Fruit fly (Drosophila melanogaster) whole organism, embryonic: Measurements from ENCODE around the gene ssp5.

Experiments used
- ATbp ChIP-seq: fragments of 200-800 bp; sonication (Bioruptor generic); optimal IDR thresholded peaks from 2 replicates; lab custom pipeline; 2017; ENCODE audit warnings: missing biosample characterization, mild to moderate bottlenecking, missing genetic modification characterization, missing genetic modification reagents
- B-H1 ChIP-seq: fragments of 200-800 bp; sonication (Bioruptor generic); IDR thresholded peaks from 3 replicates; pipeline ENCODE4 v1.3.6; 2022; ENCODE audit warnings: missing biosample characterization, missing genetic modification characterization
- C15 ChIP-seq: fragments of 200-800 bp; sonication (Bioruptor generic); IDR thresholded peaks from 3 replicates; pipeline ENCODE4 v1.3.6; 2022; ENCODE audit warnings: missing biosample characterization, missing genetic modification characterization
- CG10209 ChIP-seq: fragments of 200-800 bp; sonication (Bioruptor generic); optimal IDR thresholded peaks from 3 replicates; lab custom pipeline; 2017; ENCODE audit warnings: missing biosample characterization, mild to moderate bottlenecking, missing genetic modification characterization, missing genetic modification reagents
- CG1024 ChIP-seq: fragments of 200-800 bp; sonication (Bioruptor generic); IDR thresholded peaks from 2 replicates; pipeline ENCODE4 v1.3.6; 2022; ENCODE audit warnings: missing biosample characterization, missing genetic modification characterization
- CG10274 ChIP-seq: fragments of 200-800 bp; sonication (Bioruptor generic); optimal IDR thresholded peaks from 3 replicates; lab custom pipeline; 2017; ENCODE audit warnings: missing biosample characterization, mild to moderate bottlenecking, missing genetic modification characterization
- CG10321 ChIP-seq: fragments of 200-800 bp; sonication (Bioruptor generic); IDR thresholded peaks from 2 replicates; pipeline ENCODE4 v1.3.6; 2022; ENCODE audit warnings: missing biosample characterization, missing genetic modification characterization
- CG11560 ChIP-seq: fragments of 200-800 bp; sonication (Bioruptor generic); IDR thresholded peaks from 3 replicates; pipeline ENCODE4 v1.3.6; 2022; ENCODE audit warnings: missing biosample characterization, missing genetic modification characterization
- CG12071 ChIP-seq: fragments of 200-800 bp; sonication (Bioruptor generic); optimal IDR thresholded peaks from 3 replicates; lab custom pipeline; 2018; ENCODE audit warnings: missing biosample characterization, mild to moderate bottlenecking, missing genetic modification characterization
- CG12219 ChIP-seq: fragments of 200-800 bp; sonication (Bioruptor generic); optimal IDR thresholded peaks from 3 replicates; lab custom pipeline; 2018; ENCODE audit warnings: missing biosample characterization, mild to moderate bottlenecking, missing genetic modification characterization
- CG12236 ChIP-seq: fragments of 200-800 bp; sonication (Bioruptor generic); optimal IDR thresholded peaks from 2 replicates; lab custom pipeline; 2016; ENCODE audit warnings: missing biosample characterization, missing genetic modification characterization
- CG12299 ChIP-seq: fragments of 200-800 bp; sonication (Bioruptor generic); optimal IDR thresholded peaks from 2 replicates; lab custom pipeline; 2018; ENCODE audit warnings: missing biosample characterization, mild to moderate bottlenecking, missing genetic modification characterization
- CG12659 ChIP-seq: fragments of 200-800 bp; sonication (Bioruptor generic); optimal IDR thresholded peaks from 3 replicates; lab custom pipeline; 2017; ENCODE audit warnings: mild to moderate bottlenecking, missing biosample characterization, missing genetic modification reagents, missing genetic modification characterization
- CG15514 ChIP-seq: fragments of 200-800 bp; sonication (Bioruptor generic); optimal IDR thresholded peaks from 3 replicates; lab custom pipeline; 2017; ENCODE audit warnings: missing biosample characterization, missing genetic modification characterization, mild to moderate bottlenecking, moderate library complexity, missing genetic modification reagents
- CG15696 ChIP-seq: fragments of 200-800 bp; sonication (Bioruptor generic); optimal IDR thresholded peaks from 2 replicates; lab custom pipeline; 2019; ENCODE audit warnings: missing biosample characterization, mild to moderate bottlenecking, missing genetic modification characterization, moderate library complexity
- CG1602 ChIP-seq: fragments of 200-800 bp; sonication (Bioruptor generic); optimal IDR thresholded peaks from 3 replicates; lab custom pipeline; 2016; ENCODE audit warnings: missing biosample characterization, missing genetic modification characterization
- CG17361 ChIP-seq: fragments of 200-800 bp; sonication (Bioruptor generic); IDR thresholded peaks from 3 replicates; pipeline ENCODE4 v1.3.6; 2022; ENCODE audit warnings: missing biosample characterization, missing genetic modification characterization
- CG18599 ChIP-seq: fragments of 200-800 bp; sonication (Bioruptor generic); optimal IDR thresholded peaks from 3 replicates; lab custom pipeline; 2017; ENCODE audit warnings: missing biosample characterization, missing genetic modification characterization, mild to moderate bottlenecking, moderate library complexity, missing genetic modification reagents
- CG33213 ChIP-seq: fragments of 200-800 bp; sonication (Bioruptor generic); optimal IDR thresholded peaks from 3 replicates; lab custom pipeline; 2016; ENCODE audit warnings: missing biosample characterization, missing genetic modification characterization
- CG34224 ChIP-seq: fragments of 200-800 bp; sonication (Bioruptor generic); IDR thresholded peaks from 3 replicates; pipeline ENCODE4 v1.3.6; 2022; ENCODE audit warnings: missing biosample characterization, missing genetic modification characterization; ENCODE audit not compliant: partially characterized antibody
- CG34422 ChIP-seq: fragments of 200-800 bp; sonication (Bioruptor generic); IDR thresholded peaks from 3 replicates; pipeline ENCODE4 v1.3.6; 2022; ENCODE audit warnings: missing biosample characterization, missing genetic modification characterization
- CG4424 ChIP-seq: fragments of 200-800 bp; sonication (Bioruptor generic); optimal IDR thresholded peaks from 3 replicates; lab custom pipeline; 2016; ENCODE audit warnings: missing biosample characterization, missing genetic modification characterization
- CG6683 ChIP-seq: fragments of 200-800 bp; sonication (Bioruptor generic); optimal IDR thresholded peaks from 2 replicates; lab custom pipeline; 2017; ENCODE audit warnings: missing biosample characterization, mild to moderate bottlenecking, missing genetic modification characterization, missing genetic modification reagents
- CG7928 ChIP-seq: fragments of 200-800 bp; sonication (Bioruptor generic); optimal IDR thresholded peaks from 2 replicates; lab custom pipeline; 2017; ENCODE audit warnings: missing biosample characterization, mild to moderate bottlenecking, missing genetic modification characterization
- CG9932 ChIP-seq: fragments of 200-800 bp; sonication (Bioruptor generic); IDR thresholded peaks from 2 replicates; pipeline ENCODE4 v1.3.6; 2022; ENCODE audit warnings: missing biosample characterization, missing genetic modification characterization
- CTCF ChIP-seq: fragments of 200-800 bp; sonication (Bioruptor generic); optimal IDR thresholded peaks from 2 replicates; lab custom pipeline; 2017; ENCODE audit warnings: missing biosample characterization, mild to moderate bottlenecking, missing genetic modification characterization, moderate library complexity
- Chrac-16 ChIP-seq: fragments of 200-800 bp; sonication (Bioruptor generic); optimal IDR thresholded peaks from 3 replicates; lab custom pipeline; 2016; ENCODE audit warnings: missing biosample characterization, missing genetic modification characterization
- Dad ChIP-seq: fragments of 200-800 bp; sonication (Bioruptor generic); optimal IDR thresholded peaks from 3 replicates; lab custom pipeline; 2016; ENCODE audit warnings: missing biosample characterization, missing genetic modification characterization
- Dfd ChIP-seq, 2 experiments: fragments of >200 bp; optimal IDR thresholded peaks; 2 replicates each; lab custom pipeline; 2017; ENCODE audit warnings: missing biosample characterization in 2 of 2, missing genetic modification characterization in 2 of 2
- Hr78 ChIP-seq, 2 experiments: fragments of 200-800 bp in 1 of 2; fragments of >200 bp in 1 of 2; sonication (Bioruptor generic) in 1 of 2; optimal IDR thresholded peaks; 2 replicates each; lab custom pipeline; 2017 to 2019; ENCODE audit warnings: missing biosample characterization in 2 of 2, missing genetic modification characterization in 2 of 2, mild to moderate bottlenecking in 1 of 2, moderate library complexity in 1 of 2
- Med ChIP-seq: fragments of 200-800 bp; sonication (Bioruptor generic); peaks from one replicate; lab custom pipeline; 2016; ENCODE audit warnings: missing biosample characterization, missing genetic modification characterization, mild to moderate bottlenecking, inconsistent platforms, moderate library complexity
- Meics ChIP-seq: fragments of 200-800 bp; sonication (Bioruptor generic); optimal IDR thresholded peaks from 2 replicates; lab custom pipeline; 2017; ENCODE audit warnings: missing biosample characterization, mild to moderate bottlenecking, missing genetic modification characterization
- PHDP ChIP-seq: fragments of 200-800 bp; sonication (Bioruptor generic); optimal IDR thresholded peaks from 3 replicates; lab custom pipeline; 2018; ENCODE audit warnings: missing biosample characterization, mild to moderate bottlenecking, missing genetic modification characterization, moderate library complexity
- Rfx ChIP-seq: fragments of 200-800 bp; sonication (Bioruptor generic); IDR thresholded peaks from 2 replicates; pipeline ENCODE4 v1.3.6; 2022; ENCODE audit warnings: missing biosample characterization, missing genetic modification characterization
- Side ChIP-seq: fragments of 200-800 bp; sonication (Bioruptor generic); optimal IDR thresholded peaks from 2 replicates; lab custom pipeline; 2016; ENCODE audit warnings: missing biosample characterization, missing genetic modification characterization
- TFAM ChIP-seq: fragments of 200-800 bp; sonication (Bioruptor generic); optimal IDR thresholded peaks from 2 replicates; lab custom pipeline; 2017; ENCODE audit warnings: missing biosample characterization, missing genetic modification characterization, inconsistent platforms
- chinmo ChIP-seq: fragments of 200-800 bp; sonication (Bioruptor generic); IDR thresholded peaks from 4 replicates; pipeline ENCODE4 v1.3.6; 2022; ENCODE audit warnings: missing biosample characterization, missing genetic modification characterization; ENCODE audit not compliant: partially characterized antibody
- chn ChIP-seq: fragments of 200-800 bp; sonication (Bioruptor generic); optimal IDR thresholded peaks from 2 replicates; lab custom pipeline; 2016; ENCODE audit warnings: missing biosample characterization, missing genetic modification characterization
- crol ChIP-seq: fragments of 200-800 bp; sonication (Bioruptor generic); IDR thresholded peaks from 2 replicates; pipeline ENCODE4 v1.3.6; 2022; ENCODE audit warnings: missing biosample characterization, missing genetic modification characterization
- hb ChIP-seq: fragments of 200-800 bp; sonication (Bioruptor generic); IDR thresholded peaks from 3 replicates; pipeline ENCODE4 v1.3.6; 2022; ENCODE audit warnings: missing biosample characterization, missing genetic modification characterization; ENCODE audit not compliant: partially characterized antibody
- kah ChIP-seq: fragments of 200-800 bp; sonication (Bioruptor generic); optimal IDR thresholded peaks from 2 replicates; lab custom pipeline; 2018; ENCODE audit warnings: missing biosample characterization, mild to moderate bottlenecking, missing genetic modification characterization
- knrl ChIP-seq: fragments of 200-800 bp; sonication (Bioruptor generic); IDR thresholded peaks from 3 replicates; pipeline ENCODE4 v1.3.6; 2022; ENCODE audit warnings: missing biosample characterization, missing genetic modification characterization; ENCODE audit not compliant: partially characterized antibody
- nmo ChIP-seq: fragments of 200-800 bp; sonication (Bioruptor generic); optimal IDR thresholded peaks from 2 replicates; lab custom pipeline; 2018; ENCODE audit warnings: missing biosample characterization, mild to moderate bottlenecking, missing genetic modification characterization, moderate library complexity
- oc ChIP-seq: fragments of 200-800 bp; sonication (Bioruptor generic); optimal IDR thresholded peaks from 2 replicates; lab custom pipeline; 2018; ENCODE audit warnings: missing biosample characterization, mild to moderate bottlenecking, missing genetic modification characterization, moderate library complexity
- odd ChIP-seq: fragments of 200-800 bp; sonication (Bioruptor generic); optimal IDR thresholded peaks from 2 replicates; lab custom pipeline; 2017; ENCODE audit warnings: missing biosample characterization, mild to moderate bottlenecking, missing genetic modification characterization
- pita ChIP-seq: fragments of 200-800 bp; sonication (Bioruptor generic); optimal IDR thresholded peaks from 2 replicates; lab custom pipeline; 2017; ENCODE audit warnings: missing biosample characterization, mild to moderate bottlenecking, missing genetic modification characterization
- ro ChIP-seq: fragments of 200-800 bp; sonication (Bioruptor generic); IDR thresholded peaks from 2 replicates; pipeline ENCODE4 v1.3.6; 2022; ENCODE audit warnings: missing biosample characterization, missing genetic modification characterization
- tio ChIP-seq: fragments of 200-800 bp; sonication (Bioruptor generic); optimal IDR thresholded peaks from 2 replicates; lab custom pipeline; 2017; ENCODE audit warnings: missing biosample characterization, missing genetic modification characterization, inconsistent platforms

ssp5 gene

dm6 chr3R:11989206-11989605 is 43.7 kb upstream of the ssp5 start (continued):
- no peak for TF ChIP-seq odd (GFP tag; lab: Kevin White, UChicago)
- no peak for TF ChIP-seq CG10209 (GFP tag; lab: Kevin White, UChicago)
- TF ChIP-seq CG11560 (tag; lab: Robert Waterston, UW), result 0 out of 3 replicates have a peak, but pooled peaks have one; percentile 31
- TF ChIP-seq CG34422 (GFP tag; lab: Robert Waterston, UW), result 0 out of 3 replicates have a peak, but pooled peaks have one; percentile 33
- TF ChIP-seq CG15696 (tag; lab: Kevin White, UChicago), result no peak
- no peak for TF ChIP-seq CG9932
- TF ChIP-seq tio, result no peak
- no peak for TF ChIP-seq CG15514 (GFP tag; lab: Kevin White, UChicago)
- TF ChIP-seq TFAM, result no peak
- no peak for TF ChIP-seq CG34224
- peak in 1 of 2 experiments; percentile 20 for TF ChIP-seq Dfd (GFP tag; optimal IDR thresholded peaks at IDR 0.05; lab: Kevin White, UChicago)
- no peak for TF ChIP-seq Hr78 (GFP tag; optimal IDR thresholded peaks at IDR 0.05; lab: Kevin White, UChicago)
- no peak for TF ChIP-seq pita (GFP tag; lab: Kevin White, UChicago)
- TF ChIP-seq CG10274 (GFP tag; lab: Kevin White, UChicago), result no peak
- TF ChIP-seq ATbp (GFP tag; lab: Kevin White, UChicago), result no peak
- TF ChIP-seq CG12659 (GFP tag; lab: Kevin White, UChicago), result no peak
- TF ChIP-seq Med (GFP tag; lab: Kevin White, UChicago), result peak; percentile 77
- peak; percentile 38; the same call in 1 of the 2 replicates for TF ChIP-seq Rfx
- no peak for TF ChIP-seq CG6683 (GFP tag; lab: Kevin White, UChicago)
- no peak for TF ChIP-seq Side (GFP tag; lab: Kevin White, UChicago)
- TF ChIP-seq CG4424, result no peak
- no peak for TF ChIP-seq CG33213 (GFP tag; lab: Kevin White, UChicago)
- TF ChIP-seq B-H1, result no peak
- TF ChIP-seq crol (GFP tag; lab: Robert Waterston, UW), result peak; percentile 37; the same call in 1 of the 2 replicates
- TF ChIP-seq PHDP (tag; lab: Kevin White, UChicago), result no peak

- TF ChIP-seq chinmo (GFP tag; lab: Robert Waterston, UW) (0 out of 4 replicates have a peak, but pooled peaks have one; percentile 53), oc (tag; lab: Kevin White, UChicago) (peak; percentile 29), CG12299 (tag; lab: Kevin White, UChicago) (no peak)
Observed at dm6 chr3R:11989996-11990395, 42.9 kb upstream of the ssp5 start.

dm6 chr3R:11991538-11992164 is 41.3 kb upstream of the ssp5 start:
- TF ChIP-seq Meics (GFP tag; lab: Kevin White, UChicago) (no peak), hb (no peak), Med (GFP tag; lab: Kevin White, UChicago) (peak; percentile 45), knrl (GFP tag; lab: Robert Waterston, UW) (no peak), CG17361 (GFP tag; lab: Robert Waterston, UW) (no peak), CG1602 (GFP tag; lab: Kevin White, UChicago) (no peak), C15 (GFP tag; lab: Robert Waterston, UW) (0 out of 3 replicates have a peak, but pooled peaks have one; percentile 30), ro (GFP tag; lab: Robert Waterston, UW) (no peak), Dad (GFP tag; lab: Kevin White, UChicago) (no peak), CG7928 (no peak), Rfx (0 out of 2 replicates have a peak, but pooled peaks have one; percentile 20), Chrac-16 (GFP tag; lab: Kevin White, UChicago) (no peak), kah (no peak), CG10321 (GFP tag; lab: Robert Waterston, UW) (no peak), CG12071 (GFP tag; lab: Kevin White, UChicago) (peak; percentile 10), CG12236 (GFP tag; lab: Kevin White, UChicago) (no peak), CTCF (GFP tag; lab: Kevin White, UChicago) (no peak), CG1024 (GFP tag; lab: Robert Waterston, UW) (no peak), nmo (GFP tag; lab: Kevin White, UChicago) (no peak), CG18599 (no peak), CG12219 (GFP tag; lab: Kevin White, UChicago) (no peak), chn (no peak)
